Worm (Caenorhabditis elegans): ENCODE data around the gene puf-5.
A peak's percentile ranks its signal among the peaks of the same experiment; 100 is the strongest.

The puf-5 gene

ce11 chrII:8532015-8532414 lies 43.3 kb upstream of the puf-5 start (continued):
- no peak for TF ChIP-seq ceh-9 (tag; optimal IDR thresholded peaks at IDR 0.05)
- no peak for TF ChIP-seq ceh-48 (tag; optimal IDR thresholded peaks at IDR 0.05)
- TF ChIP-seq tbx-2 (tag; optimal IDR thresholded peaks at IDR 0.05), result peak; percentile 48
- TF ChIP-seq ceh-2 (tag; optimal IDR thresholded peaks at IDR 0.05), result no peak
- no peak for TF ChIP-seq ceh-6 (GFP tag; optimal IDR thresholded peaks at IDR 0.05)
- no peak for TF ChIP-seq ceh-45 (GFP tag; IDR thresholded peaks at IDR 0.05)
- TF ChIP-seq che-1 (tag; optimal IDR thresholded peaks at IDR 0.05), result no peak
- no peak for TF ChIP-seq lin-11 (tag; optimal IDR thresholded peaks at IDR 0.05)
- no peak for TF ChIP-seq gmeb-2 (tag; optimal IDR thresholded peaks at IDR 0.05)
- TF ChIP-seq ref-2 (tag; optimal IDR thresholded peaks at IDR 0.05), result no peak
- TF ChIP-seq F13H6.1 (tag; optimal IDR thresholded peaks at IDR 0.05), result no peak
- no peak for TF ChIP-seq sdc-2 (tag; optimal IDR thresholded peaks at IDR 0.05)
- no peak for TF ChIP-seq C38D4.7 (GFP tag; optimal IDR thresholded peaks at IDR 0.05)
- TF ChIP-seq rnt-1 (tag; optimal IDR thresholded peaks at IDR 0.05), result no peak
- TF ChIP-seq pqm-1 (tag; optimal IDR thresholded peaks at IDR 0.05), result no peak
- no peak for TF ChIP-seq ceh-18 (tag; optimal IDR thresholded peaks at IDR 0.05)
- TF ChIP-seq K02D7.2 (tag; optimal IDR thresholded peaks at IDR 0.05), result no peak
- no peak for TF ChIP-seq pag-3 (tag; optimal IDR thresholded peaks at IDR 0.05; ENCODE audit: borderline replicate concordance)
- TF ChIP-seq K09A11.1 (tag; optimal IDR thresholded peaks at IDR 0.05; ENCODE audit: insufficient read depth), result no peak

ce11 chrII:8536060-8536459 lies 39.3 kb upstream of the puf-5 start, which contains the start of gene W01C9.2:
Gene W01C9.2 (plus strand): TSS chrII:8536360.
- TF ChIP-seq dve-1 (tag; optimal IDR thresholded peaks at IDR 0.05) (no peak), gmeb-2 (tag; optimal IDR thresholded peaks at IDR 0.05) (no peak), pat-9 (tag; optimal IDR thresholded peaks at IDR 0.05) (no peak), pha-4 (tag; optimal IDR thresholded peaks at IDR 0.05) (no peak), dmd-4 (tag; optimal IDR thresholded peaks at IDR 0.05; ENCODE audit: borderline replicate concordance) (no peak), lin-11 (tag; optimal IDR thresholded peaks at IDR 0.05) (no peak), ttx-3 (tag; optimal IDR thresholded peaks at IDR 0.05) (no peak), T23F11.4 (GFP tag; optimal IDR thresholded peaks at IDR 0.05) (no peak), ets-4 (tag; optimal IDR thresholded peaks at IDR 0.05) (no peak), fkh-10 (GFP tag; optimal IDR thresholded peaks at IDR 0.05) (no peak), ceh-14 (tag; optimal IDR thresholded peaks at IDR 0.05) (no peak), odd-2 (tag; optimal IDR thresholded peaks at IDR 0.05) (no peak), rnt-1 (tag; optimal IDR thresholded peaks at IDR 0.05) (no peak), madf-2 (tag; optimal IDR thresholded peaks at IDR 0.05) (no peak)

ce11 chrII:8540412-8540811 lies 34.9 kb upstream of the puf-5 start, which contains the start of gene pqn-73:
Gene pqn-73 (plus strand): TSS chrII:8540712.
- TF ChIP-seq ceh-6 (GFP tag; optimal IDR thresholded peaks at IDR 0.05), result no peak
- TF ChIP-seq pag-3 (tag; optimal IDR thresholded peaks at IDR 0.05; ENCODE audit: borderline replicate concordance), result no peak
- TF ChIP-seq ztf-16 (tag; optimal IDR thresholded peaks at IDR 0.05), result no peak
- TF ChIP-seq unc-42 (tag; optimal IDR thresholded peaks at IDR 0.05), result no peak
- no peak for TF ChIP-seq tbx-2 (tag; optimal IDR thresholded peaks at IDR 0.05)
- no peak for TF ChIP-seq gmeb-2 (tag; optimal IDR thresholded peaks at IDR 0.05)
- no peak for TF ChIP-seq rnt-1 (tag; optimal IDR thresholded peaks at IDR 0.05)
- no peak for TF ChIP-seq F13H6.1 (tag; optimal IDR thresholded peaks at IDR 0.05)
- TF ChIP-seq hlh-8 (tag; optimal IDR thresholded peaks at IDR 0.05), result no peak
- TF ChIP-seq ceh-24 (tag; optimal IDR thresholded peaks at IDR 0.05), result no peak
- TF ChIP-seq ceh-22 (tag; optimal IDR thresholded peaks at IDR 0.05), result no peak

ce11 chrII:8545315-8545714 lies 30.0 kb upstream of the puf-5 start, which contains the start of gene decr-1.2:
Gene decr-1.2 (plus strand): TSS chrII:8545615.
- no peak for TF ChIP-seq ceh-2 (tag; optimal IDR thresholded peaks at IDR 0.05)
- no peak for TF ChIP-seq dve-1 (tag; optimal IDR thresholded peaks at IDR 0.05)
- no peak for TF ChIP-seq F13H6.1 (tag; optimal IDR thresholded peaks at IDR 0.05)
- no peak for TF ChIP-seq ceh-9 (tag; optimal IDR thresholded peaks at IDR 0.05)
- TF ChIP-seq nhr-232 (tag; optimal IDR thresholded peaks at IDR 0.05), result no peak
- no peak for TF ChIP-seq unc-42 (tag; optimal IDR thresholded peaks at IDR 0.05)
- no peak for TF ChIP-seq tbx-2 (tag; optimal IDR thresholded peaks at IDR 0.05)
- no peak for TF ChIP-seq hlh-15 (tag; optimal IDR thresholded peaks at IDR 0.05)
- TF ChIP-seq ceh-31 (tag; optimal IDR thresholded peaks at IDR 0.05), result no peak
- no peak for TF ChIP-seq elt-4 (tag; optimal IDR thresholded peaks at IDR 0.05)
- no peak for TF ChIP-seq sox-2 (GFP tag; IDR thresholded peaks at IDR 0.05)
- TF ChIP-seq ahr-1 (tag; optimal IDR thresholded peaks at IDR 0.05), result no peak
- no peak for TF ChIP-seq dmd-4 (tag; optimal IDR thresholded peaks at IDR 0.05; ENCODE audit: borderline replicate concordance)

All from whole organism, late embryonic.